Worm (Caenorhabditis elegans) whole organism, young adult: Measurements from ENCODE around the gene srh-243.

ENCODE experiments used
- F37B4.10 ChIP-seq: fragments of 200-800 bp; sonication (Bioruptor generic); IDR thresholded peaks from 2 replicates; pipeline ENCODE4 v1.3.6; 2022; ENCODE audit warnings: missing genetic modification characterization, missing compliant biosample characterization
- Y53F4B.3 ChIP-seq: fragments of 200-800 bp; sonication (Bioruptor generic); IDR thresholded peaks from 2 replicates; pipeline ENCODE4 v1.3.6; 2022; ENCODE audit warnings: missing genetic modification reagents, missing genetic modification characterization, missing compliant biosample characterization
- Y67H2A.10 ChIP-seq: fragments of 200-800 bp; sonication (Bioruptor generic); conservative IDR thresholded peaks from 2 replicates; pipeline ENCODE4 v1.3.6; 2022; ENCODE audit warnings: missing genetic modification reagents, missing genetic modification characterization, missing compliant biosample characterization
- bed-2 ChIP-seq: fragments of 200-800 bp; sonication (Bioruptor generic); IDR thresholded peaks from 2 replicates; pipeline ENCODE4 v1.3.6; 2022; ENCODE audit warnings: missing genetic modification reagents, missing genetic modification characterization, missing compliant biosample characterization
- efl-1 ChIP-seq: fragments of 150-350 bp; optimal IDR thresholded peaks from 2 replicates; lab custom pipeline; 2014; ENCODE audit warnings: missing biosample characterization, missing genetic modification reagents, missing genetic modification characterization
- egl-44 ChIP-seq: fragments of 200-800 bp; sonication (Bioruptor generic); IDR thresholded peaks from 2 replicates; pipeline ENCODE4 v1.3.6; 2022; ENCODE audit warnings: missing genetic modification reagents, missing genetic modification characterization, missing compliant biosample characterization
- ets-4 ChIP-seq: fragments of 200-800 bp; sonication (Bioruptor generic); optimal IDR thresholded peaks from 2 replicates; lab custom pipeline; 2018; ENCODE audit warnings: mild to moderate bottlenecking, missing genetic modification characterization, missing compliant biosample characterization
- nfya-2 ChIP-seq: fragments of 200-800 bp; sonication (Bioruptor generic); IDR thresholded peaks from 2 replicates; pipeline ENCODE4 v1.3.6; 2022; ENCODE audit warnings: missing genetic modification reagents, missing genetic modification characterization, missing compliant biosample characterization
- pha-4 ChIP-seq: fragments of 150-350 bp; sonication (generic microtip); optimal IDR thresholded peaks from 2 replicates; lab custom pipeline; 2014; ENCODE audit warnings: missing biosample characterization, missing genetic modification reagents, missing genetic modification characterization

DNA sequence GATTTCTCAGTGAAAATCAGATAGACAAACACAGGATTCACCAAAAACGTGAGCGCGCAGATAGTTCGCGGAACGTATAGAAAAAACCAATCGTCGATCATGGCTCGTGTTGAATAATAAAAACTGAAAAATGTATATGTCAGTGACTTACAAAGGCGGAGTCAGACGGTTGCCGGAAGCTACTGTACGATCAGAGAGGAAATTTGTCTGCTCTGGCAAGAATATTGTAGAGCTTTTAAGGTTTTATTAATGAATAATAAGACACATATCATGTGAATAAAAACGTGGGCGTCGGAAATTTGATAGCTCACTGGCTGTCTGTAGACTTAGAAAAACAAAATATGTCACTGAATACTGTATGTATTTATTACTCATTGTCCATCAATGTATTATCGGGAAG, 14.8 kb upstream of the srh-243 start, which contains the start of gene srj-57:
- TF ChIP-seq Y67H2A.10 (GFP tag; lab: Robert Waterston, UW) (no peak), egl-44 (no peak), F37B4.10 (GFP tag; lab: Robert Waterston, UW) (no peak), nfya-2 (no peak), ets-4 (GFP tag; lab: Kevin White, UChicago) (no peak), efl-1 (GFP tag; lab: Kevin White, UChicago) (no peak), bed-2 (no peak), Y53F4B.3 (no peak), pha-4 (no peak)
